Fruit fly (Drosophila melanogaster): ENCODE results near the gene CG42680.
A peak's percentile ranks its signal among the peaks of the same experiment; 100 is the strongest.

CG42680 gene

dm6 chr2L:14552141-14552748, 35.8 kb downstream of the CG42680 start (continued):
- no peak for TF ChIP-seq ssp (GFP tag; IDR thresholded peaks at IDR 0.05)
- TF ChIP-seq gsb-n (tag; optimal IDR thresholded peaks at IDR 0.05): peak; percentile 75
- peak; percentile 53 for TF ChIP-seq CG1529 (GFP tag; optimal IDR thresholded peaks at IDR 0.05)
- TF ChIP-seq exex (tag; optimal IDR thresholded peaks at IDR 0.05): no peak
- TF ChIP-seq CG31224 (GFP tag; IDR thresholded peaks at IDR 0.05): no peak
- peak; percentile 67 for TF ChIP-seq Oli (tag; optimal IDR thresholded peaks at IDR 0.05)
- peak; percentile 42 for TF ChIP-seq mam (GFP tag; optimal IDR thresholded peaks at IDR 0.05)
- peak in 1 of 3 experiments; percentile 81 for TF ChIP-seq lola (GFP tag; optimal IDR thresholded peaks at IDR 0.05)
- TF ChIP-seq CG31441 (GFP tag; IDR thresholded peaks at IDR 0.05): peak; percentile 56; the same call in 1 of the 2 replicates
- TF ChIP-seq dpn (GFP tag; optimal IDR thresholded peaks at IDR 0.05): peak; percentile 52 to 60
- TF ChIP-seq ham (GFP tag; IDR thresholded peaks at IDR 0.05): no peak
- TF ChIP-seq rib (GFP tag; IDR thresholded peaks at IDR 0.05): no peak
- TF ChIP-seq Dp (GFP tag; optimal IDR thresholded peaks at IDR 0.05): no peak
- TF ChIP-seq CG30431 (GFP tag; optimal IDR thresholded peaks at IDR 0.05): peak; percentile 65
- TF ChIP-seq BtbVII (GFP tag; optimal IDR thresholded peaks at IDR 0.05): peak; percentile 61
- TF ChIP-seq mirr (GFP tag; optimal IDR thresholded peaks at IDR 0.05): no peak
- TF ChIP-seq slou (GFP tag; optimal IDR thresholded peaks at IDR 0.05): no peak
- TF ChIP-seq CG4707 (GFP tag; optimal IDR thresholded peaks at IDR 0.05): peak; percentile 22
- TF ChIP-seq CG17359 (tag; optimal IDR thresholded peaks at IDR 0.05): peak; percentile 61
- peak; percentile 81 for TF ChIP-seq nom (GFP tag; optimal IDR thresholded peaks at IDR 0.05)
- peak; percentile 15 for TF ChIP-seq CG14965 (GFP tag; optimal IDR thresholded peaks at IDR 0.05; ENCODE audit: borderline replicate concordance)
- TF ChIP-seq Neu2 (GFP tag; optimal IDR thresholded peaks at IDR 0.05; ENCODE audit: borderline replicate concordance): peak; percentile 51
- TF ChIP-seq jumu (GFP tag; optimal IDR thresholded peaks at IDR 0.05): peak; percentile 37
- TF ChIP-seq Xrp1 (GFP tag; IDR thresholded peaks at IDR 0.05): peak; percentile 82
- TF ChIP-seq CG4730 (GFP tag; IDR thresholded peaks at IDR 0.05): peak; percentile 38
- TF ChIP-seq knrl (GFP tag; IDR thresholded peaks at IDR 0.05; ENCODE audit: partially characterized antibody): no peak
- TF ChIP-seq Eip74EF (GFP tag; optimal IDR thresholded peaks at IDR 0.05): peak in 1 of 2 experiments; percentile 1
- TF ChIP-seq CG8478 (optimal IDR thresholded peaks at IDR 0.05): no peak
- TF ChIP-seq Lim3 (GFP tag; IDR thresholded peaks at IDR 0.05): no peak
- TF ChIP-seq scrt (GFP tag; optimal IDR thresholded peaks at IDR 0.05): no peak
- no peak for TF ChIP-seq CG2199 (GFP tag; IDR thresholded peaks at IDR 0.05)
- peak; percentile 58 for TF ChIP-seq Blimp-1 (GFP tag; optimal IDR thresholded peaks at IDR 0.05)
- TF ChIP-seq chif (GFP tag; optimal IDR thresholded peaks at IDR 0.05): peak; percentile 66 to 82
- TF ChIP-seq luna (GFP tag; optimal IDR thresholded peaks at IDR 0.05): no peak
- TF ChIP-seq sisA (GFP tag; IDR thresholded peaks at IDR 0.05): no peak
- peak; percentile 68 to 85 for TF ChIP-seq bsh (GFP tag; optimal IDR thresholded peaks at IDR 0.05)
- no peak for TF ChIP-seq hbn (GFP tag; IDR thresholded peaks at IDR 0.05; ENCODE audit: partially characterized antibody)
- no peak for TF ChIP-seq CG10431 (GFP tag; optimal IDR thresholded peaks at IDR 0.05)
- TF ChIP-seq Hr51 (GFP tag; optimal IDR thresholded peaks at IDR 0.05): peak; percentile 56
- peak; percentile 70 for TF ChIP-seq CG10959 (GFP tag; IDR thresholded peaks at IDR 0.05)
- TF ChIP-seq row (GFP tag; IDR thresholded peaks at IDR 0.05): peak; percentile 63
- TF ChIP-seq HLH54F (GFP tag; optimal IDR thresholded peaks at IDR 0.05): peak; percentile 35
- TF ChIP-seq vfl (GFP tag; optimal IDR thresholded peaks at IDR 0.05): peak; percentile 12
- TF ChIP-seq CG10147 (GFP tag; optimal IDR thresholded peaks at IDR 0.05): peak; percentile 65
- TF ChIP-seq Doc3 (GFP tag; IDR thresholded peaks at IDR 0.05; ENCODE audit: partially characterized antibody): no peak
- no peak for TF ChIP-seq CG17186 (GFP tag; optimal IDR thresholded peaks at IDR 0.05)
- TF ChIP-seq CG14667 (GFP tag; IDR thresholded peaks at IDR 0.05): no peak
- peak; percentile 45 for TF ChIP-seq CG12299 (tag; optimal IDR thresholded peaks at IDR 0.05)
- peak; percentile 48; the same call in 1 of the 2 replicates for TF ChIP-seq sob (GFP tag; IDR thresholded peaks at IDR 0.05)
